Fruit fly (Drosophila melanogaster) whole organism, wandering third instar larva: ENCODE measurements around the gene CG7912.

Experiments
- Abd-B ChIP-seq: fragments of >200 bp; optimal IDR thresholded peaks from 2 replicates; lab custom pipeline; 2017; ENCODE audit warnings: missing biosample characterization, missing genetic modification characterization
- CG32264 ChIP-seq: fragments of 200-800 bp; sonication (Bioruptor generic); optimal IDR thresholded peaks from 2 replicates; lab custom pipeline; 2016; ENCODE audit warnings: missing biosample characterization, missing genetic modification characterization
- CG9705 ChIP-seq: fragments of 200-800 bp; sonication (Bioruptor generic); optimal IDR thresholded peaks from 2 replicates; lab custom pipeline; 2018; ENCODE audit warnings: missing biosample characterization, mild to moderate bottlenecking, missing genetic modification characterization
- CrebA ChIP-seq: fragments of 200-800 bp; sonication (Bioruptor generic); optimal IDR thresholded peaks from 2 replicates; lab custom pipeline; 2016; ENCODE audit warnings: missing biosample characterization, mild to moderate bottlenecking, missing genetic modification characterization, borderline replicate concordance
- Dfd ChIP-seq: fragments of >200 bp; optimal IDR thresholded peaks from 2 replicates; lab custom pipeline; 2017; ENCODE audit warnings: missing biosample characterization, missing genetic modification characterization
- Dif ChIP-seq: fragments of 200-275, 200-300 bp; sonication (Bioruptor generic); optimal IDR thresholded peaks from 2 replicates; lab custom pipeline; 2018; ENCODE audit warnings: missing biosample characterization, missing genetic modification characterization; ENCODE audit not compliant: partially characterized antibody
- GATAd ChIP-seq: sonication (Bioruptor generic); optimal IDR thresholded peaks from 2 replicates; lab custom pipeline; 2016; ENCODE audit warnings: missing biosample characterization, missing genetic modification characterization
- HLH106 ChIP-seq: fragments of 200-800 bp; optimal IDR thresholded peaks from 3 replicates; lab custom pipeline; 2019; ENCODE audit warnings: missing biosample characterization, mild to moderate bottlenecking, missing genetic modification characterization, moderate library complexity
- Hnf4 ChIP-seq: fragments of 200-800 bp; sonication (Bioruptor generic); optimal IDR thresholded peaks from 2 replicates; lab custom pipeline; 2016; ENCODE audit warnings: missing biosample characterization, mild to moderate bottlenecking, missing genetic modification characterization
- Hr78 ChIP-seq: fragments of >200 bp; optimal IDR thresholded peaks from 2 replicates; lab custom pipeline; 2017; ENCODE audit warnings: missing biosample characterization, missing genetic modification characterization
- Hr83 ChIP-seq: fragments of 200-300 bp; sonication (Bioruptor generic); optimal IDR thresholded peaks from 2 replicates; lab custom pipeline; 2016; ENCODE audit warnings: missing biosample characterization, mild to moderate bottlenecking, missing genetic modification characterization, moderate library complexity; ENCODE audit not compliant: poor library complexity, severe bottlenecking
- Jra ChIP-seq: sonication (Bioruptor generic); optimal IDR thresholded peaks from 2 replicates; lab custom pipeline; 2016; ENCODE audit warnings: missing biosample characterization, missing genetic modification characterization
- N ChIP-seq: fragments of >200 bp; optimal IDR thresholded peaks from 2 replicates; lab custom pipeline; 2018; ENCODE audit warnings: missing biosample characterization, missing external identifiers, missing genetic modification characterization
- OdsH ChIP-seq: fragments of 200-800 bp; sonication (Bioruptor generic); optimal IDR thresholded peaks from 2 replicates; lab custom pipeline; 2016; ENCODE audit warnings: missing biosample characterization, mild to moderate bottlenecking, missing genetic modification characterization
- Sp1 ChIP-seq: fragments of 200-800 bp; sonication (Bioruptor generic); optimal IDR thresholded peaks from 3 replicates; lab custom pipeline; 2019; ENCODE audit warnings: missing biosample characterization, mild to moderate bottlenecking, missing genetic modification characterization, moderate library complexity
- br ChIP-seq: fragments of 200-800 bp; sonication (Bioruptor generic); optimal IDR thresholded peaks from 2 replicates; lab custom pipeline; 2016; ENCODE audit warnings: missing biosample characterization, missing genetic modification characterization
- brk ChIP-seq: fragments of 200-800 bp; sonication (Bioruptor generic); optimal IDR thresholded peaks from 2 replicates; lab custom pipeline; 2016; ENCODE audit warnings: missing biosample characterization, mild to moderate bottlenecking, missing genetic modification characterization
- dl ChIP-seq, 2 experiments: fragments of 175-275, 200-275 bp in 1 of 2; fragments of 200-275 bp in 1 of 2; sonication (Bioruptor generic); optimal IDR thresholded peaks; lab custom pipeline; 2018; ENCODE audit warnings: mild to moderate bottlenecking in 2 of 2, missing biosample characterization in 2 of 2, missing genetic modification characterization in 2 of 2, moderate library complexity in 2 of 2; ENCODE audit not compliant: partially characterized antibody in 2 of 2, insufficient read depth in 1 of 2
- dsf ChIP-seq: sonication (Bioruptor generic); optimal IDR thresholded peaks from 2 replicates; lab custom pipeline; 2016; ENCODE audit warnings: missing biosample characterization, missing genetic modification characterization, borderline replicate concordance
- ey ChIP-seq: fragments of 200-800 bp; sonication (Bioruptor generic); optimal IDR thresholded peaks from 2 replicates; lab custom pipeline; 2016; ENCODE audit warnings: missing biosample characterization, missing genetic modification characterization
- foxo ChIP-seq, 2 experiments: fragments of 200-800 bp; sonication (Bioruptor generic); optimal IDR thresholded peaks; 2 replicates in 1 of 2; 3 replicates in 1 of 2; lab custom pipeline; 2016 to 2017; ENCODE audit warnings: missing biosample characterization in 2 of 2, missing genetic modification characterization in 2 of 2
- fru ChIP-seq: fragments of 200-800 bp; sonication (Bioruptor generic); optimal IDR thresholded peaks from 3 replicates; lab custom pipeline; 2016; ENCODE audit warnings: missing biosample characterization, mild to moderate bottlenecking, missing genetic modification characterization
- h ChIP-seq: fragments of 200-800 bp; sonication (Bioruptor generic); optimal IDR thresholded peaks from 3 replicates; lab custom pipeline; 2016; ENCODE audit warnings: missing biosample characterization, mild to moderate bottlenecking, missing genetic modification characterization
- lola ChIP-seq: fragments of >200 bp; optimal IDR thresholded peaks from 2 replicates; lab custom pipeline; 2017; ENCODE audit warnings: missing biosample characterization, missing genetic modification characterization
- psq ChIP-seq: fragments of 200-800 bp; sonication (Bioruptor generic); optimal IDR thresholded peaks from 3 replicates; lab custom pipeline; 2017; ENCODE audit warnings: missing biosample characterization, mild to moderate bottlenecking, missing genetic modification characterization, moderate library complexity
- rgr ChIP-seq: fragments of 200-800 bp; sonication (Bioruptor generic); optimal IDR thresholded peaks from 3 replicates; lab custom pipeline; 2016; ENCODE audit warnings: missing biosample characterization, mild to moderate bottlenecking, missing genetic modification characterization
- sage ChIP-seq: fragments of 200-800 bp; sonication (Bioruptor generic); optimal IDR thresholded peaks from 2 replicates; lab custom pipeline; 2016; ENCODE audit warnings: missing biosample characterization, mild to moderate bottlenecking, missing genetic modification characterization
- sv ChIP-seq: fragments of 200-800 bp; sonication (Bioruptor generic); optimal IDR thresholded peaks from 3 replicates; lab custom pipeline; 2016; ENCODE audit warnings: missing biosample characterization, missing genetic modification characterization
- usp ChIP-seq: fragments of >200 bp; optimal IDR thresholded peaks from 2 replicates; lab custom pipeline; 2017; ENCODE audit warnings: missing biosample characterization, missing genetic modification characterization
- woc ChIP-seq: sonication (Bioruptor generic); optimal IDR thresholded peaks from 2 replicates; lab custom pipeline; 2016; ENCODE audit warnings: missing biosample characterization, mild to moderate bottlenecking, missing genetic modification characterization

CG7912 gene

DNA sequence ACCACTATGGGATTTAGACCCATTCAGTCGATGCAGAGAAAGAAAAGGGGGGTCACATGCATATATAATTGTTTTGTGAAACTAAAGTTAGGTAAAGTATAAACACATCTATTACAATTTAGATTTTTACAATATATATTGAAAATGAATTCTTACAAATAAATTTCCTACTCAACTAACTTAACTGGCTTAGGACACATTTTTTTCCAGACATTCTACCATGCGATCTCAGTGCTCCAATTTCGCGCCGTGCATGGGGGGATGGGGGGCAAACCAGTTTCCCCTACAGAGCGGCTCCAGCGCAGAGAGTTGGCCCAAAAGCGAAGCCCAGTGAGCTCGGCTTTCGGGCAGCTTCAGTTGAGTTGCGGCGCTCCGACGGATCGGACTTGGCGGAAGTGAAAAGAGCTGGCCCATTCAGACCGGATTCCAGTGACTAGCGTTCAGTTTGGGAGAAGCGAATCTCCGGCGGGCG lies 25.9 kb downstream of the CG7912 start, which contains the start of gene CG7896 (continued):
- peak; percentile 78 for TF ChIP-seq CG9705 (GFP tag; lab: Kevin White, UChicago)
- TF ChIP-seq Sp1, result peak; percentile 85
- peak; percentile 54 to 91 for TF ChIP-seq foxo (GFP tag; optimal IDR thresholded peaks at IDR 0.05; lab: Kevin White, UChicago)
- TF ChIP-seq sage (GFP tag; lab: Kevin White, UChicago), result peak; percentile 61
- TF ChIP-seq psq, result peak; percentile 86

DNA sequence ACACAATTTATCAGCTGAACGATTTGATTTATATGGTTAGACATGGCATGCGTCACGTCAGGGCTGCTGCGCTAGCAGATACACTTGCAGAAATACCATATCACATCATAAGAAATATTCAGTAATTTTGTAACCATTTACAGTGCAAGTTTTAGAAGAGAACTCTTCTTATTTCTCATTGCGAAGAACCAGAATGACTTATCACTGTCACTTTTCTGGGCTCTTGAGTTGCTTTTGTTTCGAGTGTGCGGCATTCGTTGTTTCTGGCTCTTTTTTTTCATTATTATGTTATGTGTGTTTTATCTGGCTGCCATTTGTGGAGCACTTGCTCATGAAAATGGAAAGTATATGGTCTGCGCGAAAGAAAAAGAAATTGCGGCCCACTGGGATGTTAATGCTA lies 27.0 kb downstream of the CG7912 start:
- TF ChIP-seq rgr (GFP tag; lab: Kevin White, UChicago) (peak; percentile 14), h (peak; percentile 18), foxo (GFP tag; optimal IDR thresholded peaks at IDR 0.05; lab: Kevin White, UChicago) (no peak), ey (GFP tag; lab: Kevin White, UChicago) (peak; percentile 19), woc (GFP tag; lab: Kevin White, UChicago) (no peak), Dif (GFP tag; lab: Kevin White, UChicago) (no peak)

DNA sequence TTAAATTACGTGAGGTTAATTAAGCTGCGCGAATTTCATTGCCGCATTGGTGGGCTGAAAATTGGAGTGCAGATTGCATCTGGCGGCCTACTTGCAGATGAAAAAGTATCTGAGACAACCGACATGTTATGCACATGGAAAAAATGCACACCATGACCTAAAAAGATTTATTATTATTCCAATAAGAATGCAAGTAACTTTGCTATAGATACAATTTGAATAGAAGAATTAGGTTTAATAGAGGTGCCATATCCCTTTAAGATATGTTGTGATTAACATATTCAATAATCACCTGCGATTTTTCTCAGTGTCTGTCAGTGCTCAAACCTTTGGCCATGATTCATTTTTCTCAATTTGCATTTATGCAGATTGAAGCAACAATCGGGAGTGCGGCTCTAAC lies 27.5 kb downstream of the CG7912 start:
- TF ChIP-seq dl (GFP tag; optimal IDR thresholded peaks at IDR 0.05; lab: Kevin White, UChicago; ENCODE audit: insufficient read depth in 1 of 2, partially characterized antibody in 2 of 2) (no peak), h (peak; percentile 9)

DNA sequence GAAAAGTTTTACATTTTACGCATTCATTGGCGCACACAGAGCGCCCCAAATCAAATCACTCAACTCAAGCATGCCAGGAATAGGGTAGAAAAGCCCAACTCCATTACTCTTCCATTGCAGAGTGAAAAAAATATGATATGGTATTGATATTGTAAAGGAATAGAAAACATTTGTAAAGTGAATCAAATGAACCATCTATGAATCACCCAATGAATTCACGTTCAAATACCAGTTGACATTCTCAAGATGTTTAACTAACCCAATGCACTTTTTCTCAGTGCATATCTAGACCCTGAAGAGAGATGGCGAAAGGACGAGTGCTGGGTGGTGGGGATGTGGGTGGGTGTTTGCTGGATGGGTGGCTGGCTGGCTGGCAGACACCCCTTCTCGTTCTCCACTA lies 30.4 kb downstream of the CG7912 start:
- peak; percentile 48 for TF ChIP-seq fru
- peak; percentile 46 for TF ChIP-seq h
- TF ChIP-seq rgr (GFP tag; lab: Kevin White, UChicago), result peak; percentile 32
- TF ChIP-seq sage (GFP tag; lab: Kevin White, UChicago), result no peak
- peak; percentile 49 for TF ChIP-seq HLH106 (tag; lab: Kevin White, UChicago)
- TF ChIP-seq woc (GFP tag; lab: Kevin White, UChicago), result no peak
- TF ChIP-seq OdsH, result peak; percentile 24
- peak in 1 of 2 experiments; percentile 40 for TF ChIP-seq foxo (GFP tag; optimal IDR thresholded peaks at IDR 0.05; lab: Kevin White, UChicago)
- peak; percentile 32 for TF ChIP-seq br (GFP tag; lab: Kevin White, UChicago)
- TF ChIP-seq N (GFP tag; lab: Kevin White, UChicago), result no peak
- TF ChIP-seq Dfd, result no peak
- peak; percentile 39 for TF ChIP-seq ey (GFP tag; lab: Kevin White, UChicago)
- TF ChIP-seq Sp1, result peak; percentile 32

DNA sequence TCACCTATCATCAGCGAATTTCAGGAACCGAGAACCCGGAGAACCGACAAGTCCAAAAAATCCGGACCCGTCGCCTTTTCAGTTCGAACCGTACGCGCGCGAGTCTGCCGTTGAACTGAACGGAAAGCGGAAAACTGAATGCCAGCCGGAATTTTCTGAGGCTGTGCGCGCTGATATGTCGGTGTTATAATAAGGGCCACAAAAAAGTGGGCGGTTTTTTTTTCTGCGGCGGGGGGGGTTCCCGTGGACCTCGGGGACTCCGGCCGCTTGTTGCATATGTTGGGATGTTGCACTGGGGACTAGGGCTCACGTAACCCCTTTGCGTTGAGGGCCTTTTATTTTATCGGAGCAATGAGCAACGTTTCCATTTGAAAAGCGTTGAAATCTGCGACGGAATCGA lies 39.6 kb downstream of the CG7912 start, which contains the start of gene TkR99D:
TkR99D (minus strand) TSS at position 101 of the 400 bp plus-strand sequence.
- no peak for TF ChIP-seq psq
- TF ChIP-seq dsf (GFP tag; lab: Kevin White, UChicago), result no peak
- TF ChIP-seq Hnf4 (GFP tag; lab: Kevin White, UChicago), result no peak
- no peak for TF ChIP-seq Dfd
- TF ChIP-seq woc (GFP tag; lab: Kevin White, UChicago), result no peak
- no peak for TF ChIP-seq Hr83 (GFP tag; lab: Kevin White, UChicago)
- TF ChIP-seq sv, result no peak
- TF ChIP-seq Hr78 (GFP tag; lab: Kevin White, UChicago), result no peak
- TF ChIP-seq N (GFP tag; lab: Kevin White, UChicago), result no peak
- no peak for TF ChIP-seq foxo (GFP tag; optimal IDR thresholded peaks at IDR 0.05; lab: Kevin White, UChicago)
- TF ChIP-seq usp (GFP tag; lab: Kevin White, UChicago), result no peak
- TF ChIP-seq Dif (GFP tag; lab: Kevin White, UChicago), result no peak
- TF ChIP-seq Jra (GFP tag; lab: Kevin White, UChicago), result no peak
- TF ChIP-seq CG32264 (GFP tag; lab: Kevin White, UChicago), result no peak

DNA sequence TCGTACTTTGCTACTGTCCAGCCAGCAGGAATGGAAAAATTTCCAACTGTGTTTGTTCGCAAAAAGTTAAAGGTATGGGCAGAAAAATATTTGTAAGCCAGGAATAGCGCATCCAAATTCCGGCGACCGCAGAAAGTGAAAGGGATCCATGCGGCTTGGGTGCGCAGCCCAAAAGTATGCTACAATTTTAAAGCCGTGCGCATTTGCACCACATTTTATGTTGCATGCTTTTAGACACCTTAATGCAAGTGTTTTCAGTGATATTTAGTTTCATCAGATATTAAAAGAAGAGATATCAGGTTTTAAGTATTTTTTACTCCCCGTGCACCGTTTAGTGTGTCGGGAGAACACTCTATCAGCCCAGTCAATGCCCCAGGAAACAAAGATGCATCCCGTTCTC lies 45.9 kb downstream of the CG7912 start:
- no peak for TF ChIP-seq brk (GFP tag; lab: Kevin White, UChicago)
- no peak for TF ChIP-seq sage (GFP tag; lab: Kevin White, UChicago)
- no peak for TF ChIP-seq Hr83 (GFP tag; lab: Kevin White, UChicago)
- no peak for TF ChIP-seq GATAd (GFP tag; lab: Kevin White, UChicago)
- TF ChIP-seq Abd-B (GFP tag; lab: Kevin White, UChicago), result no peak
- no peak for TF ChIP-seq sv
- TF ChIP-seq lola, result no peak
- no peak for TF ChIP-seq HLH106 (tag; lab: Kevin White, UChicago)
- no peak for TF ChIP-seq Jra (GFP tag; lab: Kevin White, UChicago)
- TF ChIP-seq CG9705 (GFP tag; lab: Kevin White, UChicago), result no peak
- TF ChIP-seq psq, result no peak
- no peak for TF ChIP-seq CrebA (GFP tag; lab: Kevin White, UChicago)
- no peak for TF ChIP-seq fru
- TF ChIP-seq OdsH, result no peak
- no peak for TF ChIP-seq rgr (GFP tag; lab: Kevin White, UChicago)
- no peak for TF ChIP-seq usp (GFP tag; lab: Kevin White, UChicago)
- TF ChIP-seq, all 38 proteins: peak for 0
